Worm (Caenorhabditis elegans) whole organism, L3 larva: ENCODE data around the gene B0507.8.

ENCODE experiments used
- ceh-82 ChIP-seq: fragments of 150-350 bp; optimal IDR thresholded peaks from 2 replicates; lab custom pipeline; 2014; ENCODE audit warnings: missing biosample characterization, missing genetic modification characterization
- elt-2 ChIP-seq: sonication (generic microtip); optimal IDR thresholded peaks from 2 replicates; lab custom pipeline; 2016; ENCODE audit warnings: missing genetic modification reagents, mild to moderate bottlenecking, missing genetic modification characterization, missing compliant biosample characterization
- fkh-10 ChIP-seq: sonication (generic microtip); optimal IDR thresholded peaks from 2 replicates; lab custom pipeline; 2017; ENCODE audit warnings: missing biosample characterization, missing genetic modification reagents, missing genetic modification characterization
- fkh-2 ChIP-seq: fragments of 150-350 bp; optimal IDR thresholded peaks from 2 replicates; lab custom pipeline; 2014; ENCODE audit warnings: missing biosample characterization, missing genetic modification reagents, missing genetic modification characterization
- jun-1 ChIP-seq: fragments of 150-350 bp; optimal IDR thresholded peaks from 2 replicates; lab custom pipeline; 2014; ENCODE audit warnings: missing biosample characterization, missing genetic modification reagents, missing genetic modification characterization
- lin-39 ChIP-seq: fragments of 150-350 bp; optimal IDR thresholded peaks from 2 replicates; lab custom pipeline; 2018; ENCODE audit warnings: missing biosample characterization, missing genetic modification reagents, missing genetic modification characterization
- nhr-12 ChIP-seq: fragments of 150-350 bp; optimal IDR thresholded peaks from 2 replicates; lab custom pipeline; 2014; ENCODE audit warnings: missing biosample characterization, missing genetic modification characterization
- nhr-23 ChIP-seq: fragments of 150-350 bp; optimal IDR thresholded peaks from 2 replicates; lab custom pipeline; 2014; ENCODE audit warnings: missing biosample characterization, missing genetic modification reagents, missing genetic modification characterization
- pha-4 ChIP-seq: fragments of 150-350 bp; optimal IDR thresholded peaks from 2 replicates; lab custom pipeline; 2014; ENCODE audit warnings: missing biosample characterization, missing genetic modification reagents, missing genetic modification characterization
- sea-2 ChIP-seq: fragments of 150-350 bp; sonication (generic microtip); optimal IDR thresholded peaks from 4 replicates; lab custom pipeline; 2014; ENCODE audit warnings: missing biosample characterization, missing genetic modification reagents, missing genetic modification characterization
- unc-62 ChIP-seq: fragments of 150-350 bp; sonication (generic microtip); optimal IDR thresholded peaks from 4 replicates; lab custom pipeline; 2014; ENCODE audit warnings: missing biosample characterization, missing genetic modification reagents, missing genetic modification characterization
- zag-1 ChIP-seq: fragments of 150-350 bp; optimal IDR thresholded peaks from 2 replicates; lab custom pipeline; 2014; ENCODE audit warnings: missing biosample characterization, missing genetic modification characterization
- ztf-4 ChIP-seq: fragments of 150-350 bp; optimal IDR thresholded peaks from 2 replicates; lab custom pipeline; 2014; ENCODE audit warnings: missing biosample characterization, missing genetic modification characterization

ce11 chrV:8799293-8799812 lies 36.6 kb upstream of the B0507.8 start:
- no peak for TF ChIP-seq fkh-2 (tag; lab: Kevin White, UChicago)
- TF ChIP-seq fkh-10 (GFP tag; lab: Kevin White, UChicago), result no peak
- no peak for TF ChIP-seq unc-62
- TF ChIP-seq elt-2 (tag; lab: Kevin White, UChicago), result peak; percentile 21
- no peak for TF ChIP-seq ceh-82
- no peak for TF ChIP-seq zag-1 (tag; lab: Kevin White, UChicago)
- TF ChIP-seq pha-4 (tag; lab: Kevin White, UChicago), result no peak
- TF ChIP-seq sea-2 (GFP tag; lab: Kevin White, UChicago), result no peak
- TF ChIP-seq jun-1 (tag; lab: Kevin White, UChicago), result no peak
- no peak for TF ChIP-seq lin-39 (tag; lab: Kevin White, UChicago)
- TF ChIP-seq nhr-12 (tag; lab: Kevin White, UChicago), result no peak
- TF ChIP-seq ztf-4 (tag; lab: Kevin White, UChicago), result no peak
- no peak for TF ChIP-seq nhr-23 (tag; lab: Kevin White, UChicago)
